Worm (Caenorhabditis elegans) whole organism, L4 larva: ENCODE measurements around the gene eef-1G.

Experiments used
- ceh-82 ChIP-seq: sonication (generic microtip); optimal IDR thresholded peaks from 2 replicates; lab custom pipeline; 2017; ENCODE audit warnings: missing biosample characterization, missing genetic modification characterization
- fos-1 ChIP-seq: fragments of 150-350 bp; optimal IDR thresholded peaks from 2 replicates; lab custom pipeline; 2014; ENCODE audit warnings: missing biosample characterization, missing genetic modification characterization
- lin-13 ChIP-seq: fragments of 150-350 bp; optimal IDR thresholded peaks from 2 replicates; lab custom pipeline; 2014; ENCODE audit warnings: missing biosample characterization, missing genetic modification reagents, missing genetic modification characterization
- lin-15B ChIP-seq: fragments of 150-350 bp; sonication (generic microtip); optimal IDR thresholded peaks from 3 replicates; lab custom pipeline; 2014; ENCODE audit warnings: missing biosample characterization, missing genetic modification characterization
- nhr-11 ChIP-seq: fragments of 150-350 bp; optimal IDR thresholded peaks from 2 replicates; lab custom pipeline; 2014; ENCODE audit warnings: missing biosample characterization, missing genetic modification characterization
- nhr-76 ChIP-seq: fragments of 150-350 bp; optimal IDR thresholded peaks from 2 replicates; lab custom pipeline; 2014; ENCODE audit warnings: missing biosample characterization, missing genetic modification characterization
- pha-4 ChIP-seq, 2 experiments: fragments of 150-350 bp in 1 of 2; fragments of 200-800 bp in 1 of 2; sonication (Bioruptor generic) in 1 of 2; IDR thresholded peaks in 1 of 2; optimal IDR thresholded peaks in 1 of 2; 2 replicates each; pipeline versions ENCODE4 v1.3.6 to Lab custom; 2014 to 2022; ENCODE audit warnings: missing genetic modification characterization in 2 of 2, missing genetic modification reagents in 2 of 2, missing biosample characterization in 1 of 2, missing compliant biosample characterization in 1 of 2
- unc-62 ChIP-seq, 3 experiments: fragments of 150-350 bp in 1 of 3; sonication (generic microtip); optimal IDR thresholded peaks in 2 of 3; peaks in 1 of 3; 1 replicate in 1 of 3; 2 replicates in 2 of 3; lab custom pipeline; 2014 to 2017; ENCODE audit warnings: missing biosample characterization in 3 of 3, missing genetic modification characterization in 3 of 3, missing genetic modification reagents in 3 of 3, missing genotype in 1 of 3

DNA sequence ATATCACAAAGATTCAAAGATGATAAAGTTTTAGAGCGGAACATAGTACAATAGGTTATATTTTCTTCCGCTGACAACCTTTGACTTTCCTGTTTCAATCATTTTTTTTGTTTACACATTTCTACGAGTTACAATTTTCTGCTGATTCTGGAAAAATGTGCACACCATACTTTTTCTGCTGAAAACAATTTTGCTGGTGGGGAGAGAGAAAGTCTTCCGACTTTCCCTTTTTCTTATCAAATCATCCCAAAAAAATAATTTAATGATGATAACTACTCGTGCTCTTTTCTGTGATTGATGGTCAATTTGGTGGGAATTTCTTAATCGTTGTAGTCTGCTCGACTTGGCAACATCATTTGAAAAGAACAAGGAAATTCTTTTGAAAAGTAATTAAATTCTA is 42.1 kb downstream of the eef-1G start:
- TF ChIP-seq lin-13 (GFP tag; lab: Kevin White, UChicago) (no peak), nhr-11 (tag; lab: Kevin White, UChicago) (no peak), lin-15B (tag; lab: Kevin White, UChicago) (no peak), pha-4 (GFP tag; IDR thresholded peaks at IDR 0.05; lab: Robert Waterston, UW) (no peak), pha-4 (tag; optimal IDR thresholded peaks at IDR 0.05; lab: Kevin White, UChicago) (no peak), unc-62 (GFP tag; optimal IDR thresholded peaks at IDR 0.05 in 1 of 2; lab: Kevin White, UChicago) (no peak), unc-62 (tag; optimal IDR thresholded peaks at IDR 0.05; lab: Kevin White, UChicago) (no peak), ceh-82 (tag; lab: Kevin White, UChicago) (no peak), fos-1 (no peak), nhr-76 (tag; lab: Kevin White, UChicago) (no peak)
